Fruit fly (Drosophila melanogaster) whole organism, embryonic: ENCODE measurements around the gene CG31871.

Experiments
- CG10267 ChIP-seq: fragments of 200-800 bp; sonication (Bioruptor generic); optimal IDR thresholded peaks from 2 replicates; lab custom pipeline; 2018; ENCODE audit warnings: missing biosample characterization, mild to moderate bottlenecking, missing genetic modification characterization, moderate library complexity
- CG10565 ChIP-seq: fragments of 200-800 bp; sonication (Bioruptor generic); optimal IDR thresholded peaks from 3 replicates; lab custom pipeline; 2016; ENCODE audit warnings: missing biosample characterization, mild to moderate bottlenecking, missing genetic modification characterization
- CG10979 ChIP-seq: fragments of 200-800 bp; sonication (Bioruptor generic); optimal IDR thresholded peaks from 2 replicates; lab custom pipeline; 2018; ENCODE audit warnings: missing biosample characterization, mild to moderate bottlenecking, missing genetic modification characterization, moderate library complexity
- CG12071 ChIP-seq: fragments of 200-800 bp; sonication (Bioruptor generic); optimal IDR thresholded peaks from 3 replicates; lab custom pipeline; 2018; ENCODE audit warnings: missing biosample characterization, mild to moderate bottlenecking, missing genetic modification characterization
- CG12219 ChIP-seq: fragments of 200-800 bp; sonication (Bioruptor generic); optimal IDR thresholded peaks from 3 replicates; lab custom pipeline; 2018; ENCODE audit warnings: missing biosample characterization, mild to moderate bottlenecking, missing genetic modification characterization
- CG12299 ChIP-seq: fragments of 200-800 bp; sonication (Bioruptor generic); optimal IDR thresholded peaks from 2 replicates; lab custom pipeline; 2018; ENCODE audit warnings: missing biosample characterization, mild to moderate bottlenecking, missing genetic modification characterization
- CG12659 ChIP-seq: fragments of 200-800 bp; sonication (Bioruptor generic); optimal IDR thresholded peaks from 3 replicates; lab custom pipeline; 2017; ENCODE audit warnings: mild to moderate bottlenecking, missing biosample characterization, missing genetic modification reagents, missing genetic modification characterization
- CG13775 ChIP-seq: fragments of 200-800 bp; sonication (Bioruptor generic); optimal IDR thresholded peaks from 3 replicates; lab custom pipeline; 2017; ENCODE audit warnings: missing biosample characterization, mild to moderate bottlenecking, missing genetic modification characterization
- CG18619 ChIP-seq: fragments of 200-800 bp; sonication (Bioruptor generic); optimal IDR thresholded peaks from 3 replicates; lab custom pipeline; 2017; ENCODE audit warnings: missing biosample characterization, mild to moderate bottlenecking, missing genetic modification characterization
- CG2116 ChIP-seq: fragments of 200-800 bp; sonication (Bioruptor generic); optimal IDR thresholded peaks from 3 replicates; lab custom pipeline; 2018; ENCODE audit warnings: missing biosample characterization, mild to moderate bottlenecking, missing genetic modification characterization
- CG31365 ChIP-seq: fragments of 200-800 bp; sonication (Bioruptor generic); optimal IDR thresholded peaks from 2 replicates; lab custom pipeline; 2018; ENCODE audit warnings: missing biosample characterization, mild to moderate bottlenecking, missing genetic modification characterization
- CG32772 ChIP-seq: fragments of 200-800 bp; sonication (Bioruptor generic); IDR thresholded peaks from 2 replicates; pipeline ENCODE4 v1.3.6; 2022; ENCODE audit warnings: missing biosample characterization, missing genetic modification characterization
- CG4328 ChIP-seq: fragments of 200-800 bp; sonication (Bioruptor generic); optimal IDR thresholded peaks from 3 replicates; lab custom pipeline; 2017; ENCODE audit warnings: missing biosample characterization, missing genetic modification reagents, missing genetic modification characterization
- CG6683 ChIP-seq: fragments of 200-800 bp; sonication (Bioruptor generic); optimal IDR thresholded peaks from 2 replicates; lab custom pipeline; 2017; ENCODE audit warnings: missing biosample characterization, mild to moderate bottlenecking, missing genetic modification characterization, missing genetic modification reagents
- CG6765 ChIP-seq: fragments of 200-800 bp; sonication (Bioruptor generic); optimal IDR thresholded peaks from 3 replicates; lab custom pipeline; 2017; ENCODE audit warnings: missing biosample characterization, mild to moderate bottlenecking, missing genetic modification characterization
- CG9817 ChIP-seq: fragments of 200-800 bp; sonication (Bioruptor generic); optimal IDR thresholded peaks from 2 replicates; lab custom pipeline; 2018; ENCODE audit warnings: missing biosample characterization, mild to moderate bottlenecking, missing genetic modification characterization, moderate library complexity
- CG9876 ChIP-seq: fragments of 200-800 bp; sonication (Bioruptor generic); optimal IDR thresholded peaks from 2 replicates; lab custom pipeline; 2016; ENCODE audit warnings: missing biosample characterization, missing genetic modification characterization
- D19B ChIP-seq: fragments of 200-800 bp; sonication (Bioruptor generic); optimal IDR thresholded peaks from 2 replicates; lab custom pipeline; 2017; ENCODE audit warnings: missing biosample characterization, mild to moderate bottlenecking, missing genetic modification characterization
- Doc2 ChIP-seq: fragments of 200-800 bp; sonication (Bioruptor generic); IDR thresholded peaks from 2 replicates; pipeline ENCODE4 v1.3.6; 2022; ENCODE audit warnings: missing biosample characterization, missing genetic modification characterization
- H2.0 ChIP-seq: fragments of 200-800 bp; sonication (Bioruptor generic); IDR thresholded peaks from 2 replicates; pipeline ENCODE4 v1.3.6; 2022; ENCODE audit warnings: missing biosample characterization, missing genetic modification characterization
- Lim3 ChIP-seq: fragments of 200-800 bp; sonication (Bioruptor generic); IDR thresholded peaks from 2 replicates; pipeline ENCODE4 v1.3.6; 2022; ENCODE audit warnings: missing biosample characterization, missing genetic modification characterization
- Lpt ChIP-seq: fragments of >200 bp; optimal IDR thresholded peaks from 2 replicates; lab custom pipeline; 2018; ENCODE audit warnings: missing biosample characterization, missing genetic modification characterization
- NfI ChIP-seq: fragments of 200-800 bp; sonication (Bioruptor generic); optimal IDR thresholded peaks from 3 replicates; lab custom pipeline; 2018; ENCODE audit warnings: missing biosample characterization, mild to moderate bottlenecking, missing genetic modification characterization, moderate library complexity
- Sox102F ChIP-seq: fragments of 200-800 bp; sonication (Bioruptor generic); optimal IDR thresholded peaks from 2 replicates; lab custom pipeline; 2018; ENCODE audit warnings: missing biosample characterization, mild to moderate bottlenecking, missing genetic modification characterization, moderate library complexity
- Spps ChIP-seq: fragments of 200-800 bp; sonication (Bioruptor generic); optimal IDR thresholded peaks from 2 replicates; lab custom pipeline; 2018; ENCODE audit warnings: missing biosample characterization, mild to moderate bottlenecking, missing genetic modification characterization
- Sry-β ChIP-seq: fragments of 200-800 bp; sonication (Bioruptor generic); optimal IDR thresholded peaks from 2 replicates; lab custom pipeline; 2018; ENCODE audit warnings: missing biosample characterization, mild to moderate bottlenecking, missing genetic modification characterization, moderate library complexity
- Tbp ChIP-seq: fragments of >200 bp; optimal IDR thresholded peaks from 2 replicates; lab custom pipeline; 2018; ENCODE audit warnings: missing biosample characterization, missing genetic modification characterization
- ara ChIP-seq: fragments of 200-800 bp; sonication (Bioruptor generic); IDR thresholded peaks from 2 replicates; pipeline ENCODE4 v1.3.6; 2022; ENCODE audit warnings: missing biosample characterization, missing genetic modification characterization
- ato ChIP-seq: fragments of 200-800 bp; sonication (Bioruptor generic); IDR thresholded peaks from 2 replicates; pipeline ENCODE4 v1.3.6; 2022; ENCODE audit warnings: missing biosample characterization, missing genetic modification characterization; ENCODE audit not compliant: partially characterized antibody
- bab2 ChIP-seq: fragments of 200-800 bp; sonication (Bioruptor generic); optimal IDR thresholded peaks from 2 replicates; lab custom pipeline; 2016; ENCODE audit warnings: missing biosample characterization, missing genetic modification characterization
- chm ChIP-seq: fragments of 200-800 bp; sonication (Bioruptor generic); IDR thresholded peaks from 2 replicates; pipeline ENCODE4 v1.3.6; 2022; ENCODE audit warnings: missing biosample characterization, missing genetic modification characterization
- croc ChIP-seq: fragments of 200-800 bp; sonication (Bioruptor generic); conservative IDR thresholded peaks from 3 replicates; pipeline ENCODE4 v1.3.6; 2022; ENCODE audit warnings: missing biosample characterization, missing genetic modification characterization
- da ChIP-seq: fragments of 200-800 bp; sonication (Bioruptor generic); optimal IDR thresholded peaks from 2 replicates; lab custom pipeline; 2016; ENCODE audit warnings: missing biosample characterization, missing genetic modification characterization
- dan ChIP-seq: fragments of 200-800 bp; sonication (Bioruptor generic); IDR thresholded peaks from 2 replicates; pipeline ENCODE4 v1.3.6; 2022; ENCODE audit warnings: missing biosample characterization, missing genetic modification characterization
- dysf ChIP-seq: fragments of 200-800 bp; sonication (Bioruptor generic); IDR thresholded peaks from 3 replicates; pipeline ENCODE4 v1.3.6; 2022; ENCODE audit warnings: missing biosample characterization, missing genetic modification characterization
- emc ChIP-seq: fragments of 200-800 bp; sonication (Bioruptor generic); optimal IDR thresholded peaks from 2 replicates; lab custom pipeline; 2016; ENCODE audit warnings: missing biosample characterization, missing genetic modification characterization
- eyg ChIP-seq: fragments of 200-800 bp; sonication (Bioruptor generic); optimal IDR thresholded peaks from 3 replicates; lab custom pipeline; 2016; ENCODE audit warnings: missing biosample characterization, missing genetic modification characterization
- fu2 ChIP-seq: fragments of 200-800 bp; sonication (Bioruptor generic); optimal IDR thresholded peaks from 2 replicates; lab custom pipeline; 2016; ENCODE audit warnings: missing biosample characterization, missing genetic modification characterization
- gro ChIP-seq: fragments of 200-800 bp; sonication (Bioruptor generic); optimal IDR thresholded peaks from 2 replicates; lab custom pipeline; 2016; ENCODE audit warnings: missing biosample characterization, missing genetic modification characterization
- hth ChIP-seq: fragments of >200 bp; optimal IDR thresholded peaks from 2 replicates; lab custom pipeline; 2017; ENCODE audit warnings: inconsistent platforms
- insv ChIP-seq, 2 experiments: fragments of 200-800 bp; sonication (Bioruptor generic); optimal IDR thresholded peaks; 3 replicates each; lab custom pipeline; 2016 to 2018; ENCODE audit warnings: missing biosample characterization in 2 of 2, missing genetic modification characterization in 2 of 2
- mam ChIP-seq: fragments of 200-800 bp; sonication (Bioruptor generic); optimal IDR thresholded peaks from 3 replicates; lab custom pipeline; 2016; ENCODE audit warnings: missing biosample characterization, missing genetic modification characterization
- nom ChIP-seq: fragments of 200-800 bp; sonication (Bioruptor generic); optimal IDR thresholded peaks from 2 replicates; lab custom pipeline; 2017; ENCODE audit warnings: missing biosample characterization, missing genetic modification characterization, mild to moderate bottlenecking, moderate library complexity, missing genetic modification reagents
- phol ChIP-seq: fragments of 200-800 bp; sonication (Bioruptor generic); optimal IDR thresholded peaks from 3 replicates; lab custom pipeline; 2018; ENCODE audit warnings: missing biosample characterization, mild to moderate bottlenecking, missing genetic modification characterization, moderate library complexity
- pzg ChIP-seq: fragments of 200-800 bp; sonication (Bioruptor generic); optimal IDR thresholded peaks from 3 replicates; lab custom pipeline; 2018; ENCODE audit warnings: missing biosample characterization, mild to moderate bottlenecking, missing genetic modification characterization, moderate library complexity
- ro ChIP-seq: fragments of 200-800 bp; sonication (Bioruptor generic); IDR thresholded peaks from 2 replicates; pipeline ENCODE4 v1.3.6; 2022; ENCODE audit warnings: missing biosample characterization, missing genetic modification characterization
- sd ChIP-seq: fragments of 200-800 bp; sonication (Bioruptor generic); optimal IDR thresholded peaks from 3 replicates; lab custom pipeline; 2018; ENCODE audit warnings: missing biosample characterization, mild to moderate bottlenecking, missing genetic modification characterization, moderate library complexity
- sens ChIP-seq: fragments of 200-800 bp; sonication (Bioruptor generic); peaks from one replicate; lab custom pipeline; 2016; ENCODE audit warnings: missing biosample characterization, missing genetic modification characterization
- seq ChIP-seq: fragments of 200-800 bp; sonication (Bioruptor generic); IDR thresholded peaks from 2 replicates; pipeline ENCODE4 v1.3.6; 2022; ENCODE audit warnings: missing biosample characterization, missing genetic modification characterization
- tgo ChIP-seq: fragments of 200-800 bp; sonication (Bioruptor generic); IDR thresholded peaks from 3 replicates; pipeline ENCODE4 v1.3.6; 2022; ENCODE audit warnings: missing biosample characterization, missing genetic modification characterization
- trh ChIP-seq: fragments of 200-800 bp; sonication (Bioruptor generic); optimal IDR thresholded peaks from 2 replicates; lab custom pipeline; 2016; ENCODE audit warnings: missing biosample characterization, missing genetic modification characterization
- zf30C ChIP-seq: fragments of 200-800 bp; sonication (Bioruptor generic); optimal IDR thresholded peaks from 3 replicates; lab custom pipeline; 2018; ENCODE audit warnings: missing biosample characterization, mild to moderate bottlenecking, missing genetic modification characterization

CG31871 gene

DNA sequence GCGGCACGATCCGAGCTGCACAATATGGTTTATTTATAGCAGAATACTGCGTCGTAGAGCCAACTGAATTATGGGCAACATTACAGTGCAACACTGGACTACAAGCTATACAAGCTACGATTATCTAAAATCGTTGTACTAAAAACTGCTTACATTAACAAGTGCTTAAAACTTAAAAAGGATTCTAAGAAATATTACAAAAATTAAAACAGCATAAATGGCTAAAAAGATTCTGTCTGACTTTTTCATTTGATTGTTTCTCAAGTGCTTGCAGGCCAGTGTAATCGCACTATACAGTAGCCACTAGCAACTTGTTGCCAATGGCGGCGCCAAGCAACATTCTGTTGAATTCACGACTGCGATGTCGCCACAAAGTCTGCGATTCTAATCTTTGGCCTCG is 45.1 kb upstream of the CG31871 start (continued):
- TF ChIP-seq NfI (GFP tag; lab: Kevin White, UChicago): peak; percentile 53
- peak; percentile 50 for TF ChIP-seq ro
- peak; percentile 38 for TF ChIP-seq CG2116 (GFP tag; lab: Kevin White, UChicago)
- peak; percentile 81 for TF ChIP-seq seq (GFP tag; lab: Robert Waterston, UW)
- peak; percentile 43 for TF ChIP-seq mam
- peak; percentile 76 for TF ChIP-seq croc (GFP tag; lab: Robert Waterston, UW)
- peak; percentile 46 for TF ChIP-seq eyg (GFP tag; lab: Kevin White, UChicago)
- TF ChIP-seq CG10267: peak; percentile 73
- peak; percentile 85 for TF ChIP-seq dysf
- peak; percentile 40 for TF ChIP-seq da (GFP tag; lab: Kevin White, UChicago)
- TF ChIP-seq sd (tag; lab: Kevin White, UChicago): no peak
- no peak for TF ChIP-seq Lim3 (GFP tag; lab: Robert Waterston, UW)
- TF ChIP-seq dan (GFP tag; lab: Robert Waterston, UW): no peak
- peak; percentile 39 for TF ChIP-seq CG12659
- peak; percentile 87 for TF ChIP-seq CG10979 (tag; lab: Kevin White, UChicago)
- no peak for TF ChIP-seq D19B (GFP tag; lab: Kevin White, UChicago)
- no peak for TF ChIP-seq CG6683 (GFP tag; lab: Kevin White, UChicago)
- TF ChIP-seq CG18619: peak; percentile 54
- peak; percentile 89 for TF ChIP-seq ara
- peak; percentile 30 for TF ChIP-seq CG13775 (GFP tag; lab: Kevin White, UChicago)
- TF ChIP-seq CG32772 (GFP tag; lab: Robert Waterston, UW): peak; percentile 80
- TF ChIP-seq pzg (GFP tag; lab: Kevin White, UChicago): no peak
- TF ChIP-seq phol (tag; lab: Kevin White, UChicago): peak; percentile 81
- TF ChIP-seq CG9876 (GFP tag; lab: Kevin White, UChicago): no peak
- no peak for TF ChIP-seq trh (GFP tag; lab: Kevin White, UChicago)
- no peak for TF ChIP-seq CG4328 (GFP tag; lab: Kevin White, UChicago)
- no peak for TF ChIP-seq hth (lab: Kevin White, UChicago)
- TF ChIP-seq tgo (GFP tag; lab: Robert Waterston, UW): peak; percentile 82
- no peak for TF ChIP-seq fu2
- TF ChIP-seq nom (GFP tag; lab: Kevin White, UChicago): peak; percentile 65
- no peak for TF ChIP-seq Lpt
- TF ChIP-seq CG9817 (tag; lab: Kevin White, UChicago): peak; percentile 42
- peak; percentile 15 for TF ChIP-seq CG31365 (tag; lab: Kevin White, UChicago)
- TF ChIP-seq H2.0: peak; percentile 76
- no peak for TF ChIP-seq ato
- TF ChIP-seq CG6765 (GFP tag; lab: Kevin White, UChicago): no peak
- TF ChIP-seq Sry-β (GFP tag; lab: Kevin White, UChicago): no peak
- TF ChIP-seq bab2 (GFP tag; lab: Kevin White, UChicago): peak; percentile 60
- peak; percentile 69 for TF ChIP-seq CG12219
- TF ChIP-seq Sox102F (GFP tag; lab: Kevin White, UChicago): peak; percentile 84
- TF ChIP-seq CG12071 (GFP tag; lab: Kevin White, UChicago): peak; percentile 47
- no peak for TF ChIP-seq gro
- TF ChIP-seq CG10565: peak; percentile 3
- no peak for TF ChIP-seq zf30C
- TF ChIP-seq insv (GFP tag; optimal IDR thresholded peaks at IDR 0.05; lab: Kevin White, UChicago): no peak
- peak; percentile 84 for TF ChIP-seq chm (GFP tag; lab: Robert Waterston, UW)
- no peak for TF ChIP-seq Tbp (GFP tag; lab: Kevin White, UChicago)
- no peak for TF ChIP-seq Doc2 (GFP tag; lab: Robert Waterston, UW)
- no peak for TF ChIP-seq emc (GFP tag; lab: Kevin White, UChicago)
- TF ChIP-seq CG12299: no peak
- TF ChIP-seq Spps: peak; percentile 76
- TF ChIP-seq sens (GFP tag; lab: Kevin White, UChicago): peak; percentile 95
